Worm (Caenorhabditis elegans) whole organism, mixed stage, embryonic: ENCODE results near the gene irld-9.

Experiments used
- ceh-43 ChIP-seq: fragments of 200-800 bp; sonication (Bioruptor generic); optimal IDR thresholded peaks from 2 replicates; lab custom pipeline; 2018; ENCODE audit warnings: mild to moderate bottlenecking, missing genetic modification characterization, moderate library complexity, missing compliant biosample characterization
- drap-1 ChIP-seq: fragments of 200-800 bp; sonication (Bioruptor generic); optimal IDR thresholded peaks from 3 replicates; lab custom pipeline; 2018; ENCODE audit warnings: mild to moderate bottlenecking, missing genetic modification characterization, missing compliant biosample characterization
- flh-1 ChIP-seq: fragments of 200-800 bp; sonication (Bioruptor generic); optimal IDR thresholded peaks from 2 replicates; lab custom pipeline; 2018; ENCODE audit warnings: mild to moderate bottlenecking, missing genetic modification characterization, moderate library complexity, missing compliant biosample characterization
- lin-32 ChIP-seq: fragments of 200-800 bp; sonication (Bioruptor generic); optimal IDR thresholded peaks from 2 replicates; lab custom pipeline; 2018; ENCODE audit warnings: mild to moderate bottlenecking, missing genetic modification characterization, missing compliant biosample characterization
- mep-1 ChIP-seq: fragments of 150-350 bp; optimal IDR thresholded peaks from 2 replicates; lab custom pipeline; 2017; ENCODE audit warnings: missing biosample characterization, missing genetic modification reagents, missing genetic modification characterization, inconsistent platforms
- nhr-12 ChIP-seq: fragments of 150-350 bp; optimal IDR thresholded peaks from 2 replicates; lab custom pipeline; 2014; ENCODE audit warnings: missing biosample characterization, missing genetic modification characterization
- pha-4 ChIP-seq: fragments of 150-350 bp; optimal IDR thresholded peaks from 2 replicates; lab custom pipeline; 2018; ENCODE audit warnings: missing biosample characterization, missing genetic modification reagents, missing genetic modification characterization
- unc-39 ChIP-seq: fragments of 150-350 bp; optimal IDR thresholded peaks from 2 replicates; lab custom pipeline; 2014; ENCODE audit warnings: missing biosample characterization, missing genetic modification characterization
- unc-62 ChIP-seq: fragments of 150-350 bp; optimal IDR thresholded peaks from 2 replicates; lab custom pipeline; 2014; ENCODE audit warnings: missing biosample characterization, missing genetic modification reagents, missing genetic modification characterization

DNA sequence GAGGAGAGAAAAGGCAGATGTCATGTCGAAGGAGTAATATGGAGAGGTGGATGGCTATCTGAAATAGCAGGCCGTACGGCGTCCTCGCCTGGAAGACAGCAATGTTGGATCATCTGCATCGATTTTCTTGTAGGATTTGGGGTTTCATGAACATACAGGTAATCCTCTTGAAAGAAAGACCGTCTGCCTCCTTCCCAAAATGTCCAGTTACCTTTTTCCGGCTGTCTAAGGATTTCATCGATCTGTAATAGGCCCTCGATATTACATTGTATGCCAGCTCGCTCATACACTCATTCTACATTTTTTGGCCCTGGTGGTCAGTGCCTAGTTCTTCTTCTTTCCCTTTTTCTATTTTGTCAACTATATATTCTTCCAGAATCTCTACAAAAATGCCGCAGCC lies 16.4 kb downstream of the irld-9 start, which contains the start of the genes fbxb-5 and btb-8:
- TF ChIP-seq unc-62 (GFP tag; lab: Kevin White, UChicago): no peak
- no peak for TF ChIP-seq mep-1 (tag; lab: Kevin White, UChicago)
- TF ChIP-seq unc-39 (tag; lab: Kevin White, UChicago): no peak
- TF ChIP-seq nhr-12: no peak
- TF ChIP-seq drap-1 (GFP tag; lab: Kevin White, UChicago): no peak
- no peak for TF ChIP-seq lin-32 (GFP tag; lab: Kevin White, UChicago)
- TF ChIP-seq ceh-43: no peak
- no peak for TF ChIP-seq pha-4 (tag; lab: Kevin White, UChicago)
- no peak for TF ChIP-seq flh-1 (GFP tag; lab: Kevin White, UChicago)
